Worm (Caenorhabditis elegans) whole organism, L4 larva: ENCODE results near the gene glb-17.

Experiments used
- F37D6.2 ChIP-seq: sonication (generic microtip); optimal IDR thresholded peaks from 2 replicates; lab custom pipeline; 2016; ENCODE audit warnings: mild to moderate bottlenecking, missing genetic modification characterization, missing compliant biosample characterization
- F49E8.2 ChIP-seq: sonication (generic microtip); optimal IDR thresholded peaks from 2 replicates; lab custom pipeline; 2016; ENCODE audit warnings: missing compliant biosample characterization, mild to moderate bottlenecking, missing genetic modification characterization, borderline replicate concordance
- R02D3.7 ChIP-seq: fragments of 150-350 bp; sonication (generic microtip); optimal IDR thresholded peaks from 3 replicates; lab custom pipeline; 2014; ENCODE audit warnings: missing biosample characterization, missing genetic modification characterization
- T20F7.1 ChIP-seq: fragments of 200-800 bp; sonication (Bioruptor generic); optimal IDR thresholded peaks from 2 replicates; lab custom pipeline; 2018; ENCODE audit warnings: mild to moderate bottlenecking, missing genetic modification characterization, missing compliant biosample characterization
- aha-1 ChIP-seq: fragments of 150-350 bp; peaks from one replicate; lab custom pipeline; 2014; ENCODE audit warnings: missing biosample characterization, missing genetic modification characterization
- ama-1 ChIP-seq: fragments of 150-350 bp; optimal IDR thresholded peaks from 2 replicates; lab custom pipeline; 2014; ENCODE audit warnings: inconsistent platforms, mixed read lengths
- ces-1 ChIP-seq: fragments of 150-350 bp; sonication (generic microtip); optimal IDR thresholded peaks from 4 replicates; lab custom pipeline; 2014; ENCODE audit warnings: missing biosample characterization, missing genetic modification reagents, missing genetic modification characterization
- cey-2 ChIP-seq: sonication (generic microtip); optimal IDR thresholded peaks from 3 replicates; lab custom pipeline; 2017; ENCODE audit warnings: missing genetic modification characterization, mild to moderate bottlenecking, missing compliant biosample characterization, antibody characterized with exemption, borderline replicate concordance; ENCODE audit not compliant: insufficient read depth
- dmd-6 ChIP-seq: fragments of 200-800 bp; sonication (Bioruptor generic); IDR thresholded peaks from 2 replicates; pipeline ENCODE4 v1.3.6; 2022; ENCODE audit warnings: missing genetic modification reagents, missing genetic modification characterization, missing compliant biosample characterization
- duxl-1 ChIP-seq: sonication (generic microtip); optimal IDR thresholded peaks from 2 replicates; lab custom pipeline; 2016; ENCODE audit warnings: mild to moderate bottlenecking, missing genetic modification characterization, moderate library complexity, missing compliant biosample characterization; ENCODE audit not compliant: poor library complexity
- egl-27 ChIP-seq: sonication (generic microtip); optimal IDR thresholded peaks from 3 replicates; lab custom pipeline; 2017; ENCODE audit warnings: missing biosample characterization, missing genetic modification reagents, missing genetic modification characterization
- fkh-10 ChIP-seq: fragments of 150-350 bp; optimal IDR thresholded peaks from 2 replicates; lab custom pipeline; 2014; ENCODE audit warnings: missing biosample characterization, missing genetic modification reagents, missing genetic modification characterization
- hlh-30 ChIP-seq: sonication (generic microtip); optimal IDR thresholded peaks from 2 replicates; lab custom pipeline; 2017; ENCODE audit warnings: antibody characterized with exemption, mild to moderate bottlenecking, missing genetic modification characterization, missing compliant biosample characterization; ENCODE audit not compliant: insufficient read depth
- lim-7 ChIP-seq: fragments of 200-800 bp; sonication (Bioruptor generic); IDR thresholded peaks from 2 replicates; pipeline ENCODE4 v1.3.6; 2022; ENCODE audit warnings: missing genetic modification characterization, missing compliant biosample characterization
- lin-13 ChIP-seq: fragments of 150-350 bp; optimal IDR thresholded peaks from 2 replicates; lab custom pipeline; 2014; ENCODE audit warnings: missing biosample characterization, missing genetic modification reagents, missing genetic modification characterization
- lin-15B ChIP-seq: fragments of 150-350 bp; sonication (generic microtip); optimal IDR thresholded peaks from 3 replicates; lab custom pipeline; 2014; ENCODE audit warnings: missing biosample characterization, missing genetic modification characterization
- lsy-2 ChIP-seq, 2 experiments: fragments of 150-350 bp in 1 of 2; sonication (generic microtip) in 1 of 2; optimal IDR thresholded peaks; 2 replicates each; lab custom pipeline; 2014 to 2017; ENCODE audit warnings: missing biosample characterization in 2 of 2, missing genetic modification characterization in 2 of 2
- madf-5 ChIP-seq, 2 experiments: fragments of 200-800 bp; sonication (Bioruptor generic); IDR thresholded peaks; 2 replicates each; pipeline ENCODE4 v1.3.6; 2022; ENCODE audit warnings: missing compliant biosample characterization in 2 of 2, missing genetic modification characterization in 2 of 2
- madf-9 ChIP-seq: fragments of 200-800 bp; sonication (Bioruptor generic); conservative IDR thresholded peaks from 2 replicates; pipeline ENCODE4 v1.3.6; 2022; ENCODE audit warnings: missing genetic modification reagents, missing genetic modification characterization, missing compliant biosample characterization
- mdl-1 ChIP-seq, 2 experiments: fragments of 150-350 bp in 1 of 2; sonication (generic microtip) in 1 of 2; optimal IDR thresholded peaks; 2 replicates each; lab custom pipeline; 2014 to 2017; ENCODE audit warnings: missing biosample characterization in 2 of 2, missing genetic modification characterization in 2 of 2
- mdt-29 ChIP-seq: fragments of 200-800 bp; sonication (Bioruptor generic); IDR thresholded peaks from 2 replicates; pipeline ENCODE4 v1.3.6; 2022; ENCODE audit warnings: missing genetic modification reagents, missing genetic modification characterization, missing compliant biosample characterization
- mep-1 ChIP-seq: fragments of 150-350 bp; sonication (generic microtip); optimal IDR thresholded peaks from 3 replicates; lab custom pipeline; 2014; ENCODE audit warnings: missing biosample characterization, missing genetic modification characterization
- mes-2 ChIP-seq: sonication (generic microtip); optimal IDR thresholded peaks from 2 replicates; lab custom pipeline; 2016; ENCODE audit warnings: missing genotype, mild to moderate bottlenecking, missing genetic modification characterization, missing compliant biosample characterization; ENCODE audit not compliant: poor library complexity, severe bottlenecking
- mxl-3 ChIP-seq: fragments of 200-800 bp; sonication (Bioruptor generic); optimal IDR thresholded peaks from 2 replicates; lab custom pipeline; 2018; ENCODE audit warnings: mild to moderate bottlenecking, missing genetic modification characterization, missing compliant biosample characterization
- nhr-11 ChIP-seq: fragments of 150-350 bp; optimal IDR thresholded peaks from 2 replicates; lab custom pipeline; 2014; ENCODE audit warnings: missing biosample characterization, missing genetic modification characterization
- nhr-25 ChIP-seq: sonication (generic microtip); optimal IDR thresholded peaks from 2 replicates; lab custom pipeline; 2017; ENCODE audit warnings: missing genetic modification characterization, mild to moderate bottlenecking, missing compliant biosample characterization, antibody characterized with exemption, moderate library complexity, borderline replicate concordance; ENCODE audit not compliant: insufficient read depth
- nhr-28 ChIP-seq: fragments of 150-350 bp; optimal IDR thresholded peaks from 2 replicates; lab custom pipeline; 2014; ENCODE audit warnings: missing biosample characterization, missing genetic modification characterization
- nhr-48 ChIP-seq: sonication (generic microtip); optimal IDR thresholded peaks from 2 replicates; lab custom pipeline; 2016; ENCODE audit warnings: mild to moderate bottlenecking, missing genetic modification characterization, missing compliant biosample characterization
- nhr-6 ChIP-seq: fragments of 150-350 bp; optimal IDR thresholded peaks from 2 replicates; lab custom pipeline; 2014; ENCODE audit warnings: missing biosample characterization, missing genetic modification characterization
- nhr-76 ChIP-seq: fragments of 150-350 bp; optimal IDR thresholded peaks from 2 replicates; lab custom pipeline; 2014; ENCODE audit warnings: missing biosample characterization, missing genetic modification characterization
- php-3 ChIP-seq: fragments of 200-800 bp; sonication (Bioruptor generic); IDR thresholded peaks from 2 replicates; pipeline ENCODE4 v1.3.6; 2022; ENCODE audit warnings: missing genetic modification reagents, missing genetic modification characterization, missing compliant biosample characterization
- pqm-1 ChIP-seq: sonication (generic microtip); optimal IDR thresholded peaks from 2 replicates; lab custom pipeline; 2017; ENCODE audit warnings: missing biosample characterization, missing genetic modification characterization
- set-16 ChIP-seq: fragments of 200-800 bp; sonication (Bioruptor generic); IDR thresholded peaks from 2 replicates; pipeline ENCODE4 v1.3.6; 2022; ENCODE audit warnings: missing genetic modification reagents, missing genetic modification characterization, missing compliant biosample characterization
- tag-97 ChIP-seq: fragments of 200-800 bp; sonication (Bioruptor generic); IDR thresholded peaks from 2 replicates; pipeline ENCODE4 v1.3.6; 2022; ENCODE audit warnings: missing genetic modification characterization, missing compliant biosample characterization
- unc-62 ChIP-seq, 3 experiments: fragments of 150-350 bp in 1 of 3; sonication (generic microtip); optimal IDR thresholded peaks in 2 of 3; peaks in 1 of 3; 1 replicate in 1 of 3; 2 replicates in 2 of 3; lab custom pipeline; 2014 to 2017; ENCODE audit warnings: missing biosample characterization in 3 of 3, missing genetic modification characterization in 3 of 3, missing genetic modification reagents in 3 of 3, missing genotype in 1 of 3
- zag-1 ChIP-seq: fragments of 150-350 bp; optimal IDR thresholded peaks from 2 replicates; lab custom pipeline; 2014; ENCODE audit warnings: missing biosample characterization, missing genetic modification characterization

The glb-17 gene

ce11 chrX:9531640-9532039 lies 45.2 kb downstream of the glb-17 start (continued):
- TF ChIP-seq nhr-48 (tag; lab: Kevin White, UChicago) (no peak), nhr-6 (no peak), ces-1 (GFP tag; lab: Kevin White, UChicago) (no peak), mdl-1 (tag; optimal IDR thresholded peaks at IDR 0.05; lab: Kevin White, UChicago) (no peak), nhr-25 (tag; lab: Kevin White, UChicago) (no peak), unc-62 (GFP tag; optimal IDR thresholded peaks at IDR 0.05 in 1 of 2; lab: Kevin White, UChicago) (peak in 1 of 2 experiments; percentile 6), unc-62 (tag; optimal IDR thresholded peaks at IDR 0.05; lab: Kevin White, UChicago) (no peak), php-3 (GFP tag; lab: Robert Waterston, UW) (no peak), lin-15B (tag; lab: Kevin White, UChicago) (no peak), R02D3.7 (tag; lab: Kevin White, UChicago) (no peak), F49E8.2 (tag; lab: Kevin White, UChicago) (no peak), fkh-10 (GFP tag; lab: Kevin White, UChicago) (no peak), duxl-1 (no peak), mxl-3 (GFP tag; lab: Kevin White, UChicago) (peak; percentile 22), ama-1 (no peak), set-16 (GFP tag; lab: Robert Waterston, UW) (no peak), zag-1 (no peak), lim-7 (GFP tag; lab: Robert Waterston, UW) (no peak), madf-5 (GFP tag; IDR thresholded peaks at IDR 0.05; lab: Robert Waterston, UW) (no peak)
- TF ChIP-seq, all 104 proteins: peak for 5

DNA sequence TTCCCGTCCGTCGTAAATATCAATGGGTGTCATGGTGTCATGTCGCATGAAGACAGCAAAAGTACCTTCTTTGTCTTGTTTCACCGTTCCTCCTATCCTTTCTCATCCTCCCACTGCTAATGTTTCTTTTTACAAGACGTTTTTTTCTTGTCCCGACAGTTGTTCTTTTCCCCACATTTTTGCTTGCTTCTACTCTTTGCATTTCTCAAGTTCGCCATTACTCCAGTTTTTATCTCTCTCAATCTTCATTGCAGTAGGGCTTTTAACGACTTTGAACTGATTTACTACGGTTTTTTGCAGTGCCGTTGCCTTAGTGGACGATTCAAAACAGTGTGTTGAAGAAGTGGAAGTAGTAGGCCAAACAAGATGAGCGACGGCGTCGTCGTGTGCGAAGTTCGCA lies 47.5 kb downstream of the glb-17 start, which contains the start of gene C07B5.4:
TSS of gene C07B5.4 (plus strand) at position 301 of the 400 bp plus-strand sequence.
- TF ChIP-seq mdt-29 (GFP tag; lab: Robert Waterston, UW), result no peak
- TF ChIP-seq unc-62 (GFP tag; optimal IDR thresholded peaks at IDR 0.05 in 1 of 2; lab: Kevin White, UChicago), result peak in 1 of 2 experiments; percentile 28
- TF ChIP-seq unc-62 (tag; optimal IDR thresholded peaks at IDR 0.05; lab: Kevin White, UChicago), result no peak
- TF ChIP-seq mep-1, result no peak
- TF ChIP-seq fkh-10 (GFP tag; lab: Kevin White, UChicago), result no peak
- TF ChIP-seq lin-15B (tag; lab: Kevin White, UChicago), result no peak
- TF ChIP-seq lsy-2 (tag; optimal IDR thresholded peaks at IDR 0.05; lab: Kevin White, UChicago), result no peak

ce11 chrX:9527898-9528297 lies 48.9 kb downstream of the glb-17 start:
- TF ChIP-seq egl-27 (no peak), madf-5 (GFP tag; IDR thresholded peaks at IDR 0.05; lab: Robert Waterston, UW) (no peak), nhr-11 (no peak), pqm-1 (tag; lab: Kevin White, UChicago) (no peak), lin-13 (GFP tag; lab: Kevin White, UChicago) (no peak), hlh-30 (tag; lab: Kevin White, UChicago) (peak; percentile 39), duxl-1 (no peak), mes-2 (tag; lab: Kevin White, UChicago) (no peak), aha-1 (tag; lab: Kevin White, UChicago) (peak; percentile 49), cey-2 (tag; lab: Kevin White, UChicago) (peak; percentile 51), dmd-6 (0 out of 2 replicates have a peak, but pooled peaks have one; percentile 11), T20F7.1 (peak; percentile 33), madf-9 (0 out of 2 replicates have a peak, but pooled peaks have one; percentile 16), nhr-28 (tag; lab: Kevin White, UChicago) (peak; percentile 64), tag-97 (no peak), nhr-76 (tag; lab: Kevin White, UChicago) (no peak), F37D6.2 (tag; lab: Kevin White, UChicago) (no peak)
- TF ChIP-seq, all 104 proteins: peak for 7
